Fruit fly (Drosophila melanogaster) whole organism, prepupa: Measurements from ENCODE around the gene Ir75c.
"Not testable (repeated sequence)": the region's sequence is repeated elsewhere in the genome, so short reads cannot be mapped to it uniquely, and the experiment has no call there.

Experiments used
- Blimp-1 ChIP-seq: fragments of 200-800 bp; sonication (Bioruptor generic); optimal IDR thresholded peaks from 3 replicates; lab custom pipeline; 2017; ENCODE audit warnings: missing biosample characterization, missing genetic modification characterization, mild to moderate bottlenecking, moderate library complexity, missing genetic modification reagents
- CG10631 ChIP-seq: fragments of 200-800 bp; sonication (Bioruptor generic); optimal IDR thresholded peaks from 2 replicates; lab custom pipeline; 2016; ENCODE audit warnings: missing biosample characterization, missing genetic modification characterization
- CG10669 ChIP-seq: fragments of 200-800 bp; sonication (Bioruptor generic); optimal IDR thresholded peaks from 3 replicates; lab custom pipeline; 2018; ENCODE audit warnings: missing biosample characterization, mild to moderate bottlenecking, missing genetic modification characterization, moderate library complexity
- CG11762 ChIP-seq: fragments of 200-800 bp; sonication (Bioruptor generic); optimal IDR thresholded peaks from 3 replicates; lab custom pipeline; 2016; ENCODE audit warnings: missing biosample characterization, missing genetic modification characterization; ENCODE audit not compliant: insufficient read depth
- CG11902 ChIP-seq: fragments of 200-800 bp; sonication (Bioruptor generic); optimal IDR thresholded peaks from 3 replicates; lab custom pipeline; 2016; ENCODE audit warnings: missing biosample characterization, missing genetic modification characterization
- CG15336 ChIP-seq: fragments of 200-800 bp; sonication (Bioruptor generic); IDR thresholded peaks from 2 replicates; pipeline ENCODE4 v1.3.6; 2022; ENCODE audit warnings: missing biosample characterization, missing genetic modification characterization
- CG1621 ChIP-seq: fragments of 200-800 bp; sonication (Bioruptor generic); optimal IDR thresholded peaks from 3 replicates; lab custom pipeline; 2018; ENCODE audit warnings: missing biosample characterization, mild to moderate bottlenecking, missing genetic modification characterization
- CG3032 ChIP-seq: fragments of 200-800 bp; optimal IDR thresholded peaks from 2 replicates; lab custom pipeline; 2019; ENCODE audit warnings: missing biosample characterization, mild to moderate bottlenecking, missing genetic modification characterization, moderate library complexity
- CG31627 ChIP-seq: fragments of 200-800 bp; sonication (Bioruptor generic); optimal IDR thresholded peaks from 3 replicates; lab custom pipeline; 2016; ENCODE audit warnings: missing biosample characterization, missing genetic modification characterization
- CG32006 ChIP-seq: fragments of 200-800 bp; sonication (Bioruptor generic); optimal IDR thresholded peaks from 3 replicates; lab custom pipeline; 2017; ENCODE audit warnings: missing biosample characterization, mild to moderate bottlenecking, missing genetic modification characterization
- CG34406 ChIP-seq: fragments of 200-800 bp; sonication (Bioruptor generic); optimal IDR thresholded peaks from 3 replicates; lab custom pipeline; 2016; ENCODE audit warnings: missing biosample characterization, missing genetic modification characterization
- CG3919 ChIP-seq: fragments of 200-800 bp; sonication (Bioruptor generic); optimal IDR thresholded peaks from 3 replicates; lab custom pipeline; 2016; ENCODE audit warnings: missing biosample characterization, missing genetic modification characterization
- CG4318 ChIP-seq: fragments of 200-800 bp; sonication (Bioruptor generic); optimal IDR thresholded peaks from 3 replicates; lab custom pipeline; 2017; ENCODE audit warnings: missing biosample characterization, mild to moderate bottlenecking, missing genetic modification characterization
- CG6163 ChIP-seq: fragments of 200-800 bp; sonication (Bioruptor generic); IDR thresholded peaks from 3 replicates; pipeline ENCODE4 v1.3.6; 2022; ENCODE audit warnings: missing biosample characterization, missing genetic modification characterization
- CG6276 ChIP-seq: fragments of 200-800 bp; sonication (Bioruptor generic); optimal IDR thresholded peaks from 2 replicates; lab custom pipeline; 2017; ENCODE audit warnings: missing biosample characterization, mild to moderate bottlenecking, missing genetic modification characterization
- CG6792 ChIP-seq: fragments of 200-800 bp; sonication (Bioruptor generic); optimal IDR thresholded peaks from 3 replicates; lab custom pipeline; 2016; ENCODE audit warnings: missing biosample characterization, missing genetic modification characterization
- CG7368 ChIP-seq: fragments of 200-800 bp; sonication (Bioruptor generic); optimal IDR thresholded peaks from 3 replicates; lab custom pipeline; 2016; ENCODE audit warnings: missing biosample characterization, missing genetic modification characterization
- CG8119 ChIP-seq: fragments of 200-800 bp; sonication (Bioruptor generic); IDR thresholded peaks from 3 replicates; pipeline ENCODE4 v1.3.6; 2022; ENCODE audit warnings: missing biosample characterization, missing genetic modification characterization
- CG8319 ChIP-seq: fragments of 200-800 bp; sonication (Bioruptor generic); optimal IDR thresholded peaks from 3 replicates; lab custom pipeline; 2016; ENCODE audit warnings: missing biosample characterization, missing genetic modification characterization
- CG9139 ChIP-seq: fragments of 200-800 bp; sonication (Bioruptor generic); optimal IDR thresholded peaks from 3 replicates; lab custom pipeline; 2017; ENCODE audit warnings: missing biosample characterization, mild to moderate bottlenecking, missing genetic modification characterization
- Eip93F ChIP-seq: fragments of 200-800 bp; sonication (Bioruptor generic); optimal IDR thresholded peaks from 2 replicates; lab custom pipeline; 2016; ENCODE audit warnings: missing biosample characterization, mild to moderate bottlenecking, missing genetic modification characterization
- Ets21C ChIP-seq: fragments of 200-800 bp; sonication (Bioruptor generic); optimal IDR thresholded peaks from 3 replicates; lab custom pipeline; 2016; ENCODE audit warnings: missing biosample characterization, missing genetic modification characterization
- Gug ChIP-seq: fragments of 200-800 bp; sonication (Bioruptor generic); IDR thresholded peaks from 2 replicates; pipeline ENCODE4 v1.3.6; 2022; ENCODE audit warnings: missing biosample characterization, missing genetic modification characterization
- Hr38 ChIP-seq: sonication (Bioruptor generic); optimal IDR thresholded peaks from 2 replicates; lab custom pipeline; 2016; ENCODE audit warnings: missing biosample characterization, missing genetic modification characterization
- Hr39 ChIP-seq: fragments of 200-800 bp; sonication (Bioruptor generic); optimal IDR thresholded peaks from 2 replicates; lab custom pipeline; 2016; ENCODE audit warnings: missing biosample characterization, missing genetic modification characterization
- Hr4 ChIP-seq: fragments of 200-800 bp; sonication (Bioruptor generic); optimal IDR thresholded peaks from 3 replicates; lab custom pipeline; 2016; ENCODE audit warnings: missing biosample characterization, missing genetic modification characterization
- Lpt ChIP-seq: fragments of 200-800 bp; sonication (Bioruptor generic); optimal IDR thresholded peaks from 3 replicates; lab custom pipeline; 2016; ENCODE audit warnings: missing biosample characterization, missing genetic modification characterization
- Met ChIP-seq: fragments of 200-800 bp; sonication (Bioruptor generic); optimal IDR thresholded peaks from 3 replicates; lab custom pipeline; 2016; ENCODE audit warnings: missing biosample characterization, missing genetic modification characterization
- OdsH ChIP-seq: fragments of 200-800 bp; sonication (Bioruptor generic); optimal IDR thresholded peaks from 3 replicates; lab custom pipeline; 2016; ENCODE audit warnings: missing biosample characterization, missing genetic modification characterization
- Smox ChIP-seq: fragments of 200-800 bp; sonication (Bioruptor generic); optimal IDR thresholded peaks from 3 replicates; lab custom pipeline; 2016; ENCODE audit warnings: missing biosample characterization, missing genetic modification characterization
- Sox14 ChIP-seq: fragments of 200-800 bp; sonication (Bioruptor generic); optimal IDR thresholded peaks from 3 replicates; lab custom pipeline; 2016; ENCODE audit warnings: missing biosample characterization, missing genetic modification characterization
- acj6 ChIP-seq: fragments of 200-800 bp; sonication (Bioruptor generic); optimal IDR thresholded peaks from 3 replicates; lab custom pipeline; 2016; ENCODE audit warnings: missing biosample characterization, missing genetic modification characterization
- cyc ChIP-seq: fragments of 200-800 bp; sonication (Bioruptor generic); optimal IDR thresholded peaks from 3 replicates; lab custom pipeline; 2016; ENCODE audit warnings: missing biosample characterization, missing genetic modification characterization
- eg ChIP-seq: fragments of 200-800 bp; sonication (Bioruptor generic); IDR thresholded peaks from 3 replicates; pipeline ENCODE4 v1.3.6; 2022; ENCODE audit warnings: missing biosample characterization, missing genetic modification characterization
- esn ChIP-seq: fragments of 200-800 bp; sonication (Bioruptor generic); optimal IDR thresholded peaks from 2 replicates; lab custom pipeline; 2016; ENCODE audit warnings: missing biosample characterization, mild to moderate bottlenecking, missing genetic modification characterization, moderate library complexity
- fd59A ChIP-seq: fragments of 200-800 bp; sonication (Bioruptor generic); optimal IDR thresholded peaks from 2 replicates; lab custom pipeline; 2017; ENCODE audit warnings: missing biosample characterization, mild to moderate bottlenecking, missing genetic modification characterization, missing genetic modification reagents
- fd85E ChIP-seq: fragments of 200-800 bp; sonication (Bioruptor generic); optimal IDR thresholded peaks from 3 replicates; lab custom pipeline; 2016; ENCODE audit warnings: missing biosample characterization, missing genetic modification characterization
- net ChIP-seq: fragments of 200-800 bp; sonication (Bioruptor generic); optimal IDR thresholded peaks from 3 replicates; lab custom pipeline; 2016; ENCODE audit warnings: missing biosample characterization, missing genetic modification characterization
- pdm3 ChIP-seq: fragments of 200-800 bp; sonication (Bioruptor generic); optimal IDR thresholded peaks from 3 replicates; lab custom pipeline; 2016; ENCODE audit warnings: missing biosample characterization, missing genetic modification characterization
- salr ChIP-seq, 2 experiments: fragments of 200-800 bp; sonication (Bioruptor generic); optimal IDR thresholded peaks; 3 replicates each; lab custom pipeline; 2016 to 2018; ENCODE audit warnings: missing biosample characterization in 2 of 2, missing genetic modification characterization in 2 of 2, mild to moderate bottlenecking in 1 of 2
- spab ChIP-seq: fragments of 200-800 bp; sonication (Bioruptor generic); optimal IDR thresholded peaks from 2 replicates; lab custom pipeline; 2017; ENCODE audit warnings: missing biosample characterization, mild to moderate bottlenecking, missing genetic modification characterization, missing genetic modification reagents
- ss ChIP-seq, 2 experiments: fragments of 200-800 bp; sonication (Bioruptor generic); optimal IDR thresholded peaks; 2 replicates in 1 of 2; 3 replicates in 1 of 2; lab custom pipeline; 2017 to 2018; ENCODE audit warnings: mild to moderate bottlenecking in 2 of 2, missing biosample characterization in 2 of 2, missing genetic modification characterization in 2 of 2, moderate library complexity in 1 of 2
- svp ChIP-seq: fragments of 200-800 bp; sonication (Bioruptor generic); peaks from one replicate; lab custom pipeline; 2016; ENCODE audit warnings: missing biosample characterization, missing genetic modification characterization
- vri ChIP-seq: fragments of 200-800 bp; sonication (Bioruptor generic); optimal IDR thresholded peaks from 3 replicates; lab custom pipeline; 2016; ENCODE audit warnings: missing biosample characterization, mild to moderate bottlenecking, missing genetic modification characterization

The Ir75c gene

dm6 chr3L:17822784-17823383 lies at the start of gene Ir75c, which contains the start of gene Grd:
Gene Ir75c (minus strand): TSS chr3L:17822834.
Gene Grd (plus strand): TSS chr3L:17823333.
- TF ChIP-seq CG15336 (GFP tag; lab: Robert Waterston, UW) = no peak

DNA sequence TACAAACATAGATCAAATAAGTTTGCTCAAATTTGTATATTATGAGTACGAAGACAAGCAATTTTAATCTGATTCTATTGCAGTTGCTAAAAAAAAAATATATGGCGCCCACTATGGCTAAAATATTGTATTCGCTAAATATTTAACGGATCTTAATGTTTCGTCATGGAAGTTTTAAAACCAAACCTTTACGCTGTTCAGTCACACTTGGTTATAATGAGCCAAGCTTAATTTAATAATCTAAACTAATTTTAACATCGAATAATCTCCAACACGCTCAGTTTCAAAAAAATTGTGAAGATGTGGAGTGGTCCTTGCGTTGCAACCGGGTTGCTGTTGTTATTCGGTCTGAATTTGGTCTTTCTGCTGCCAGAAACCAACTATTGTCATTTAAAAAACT lies 35.5 kb upstream of the Ir75c start, which contains the start of gene CG34002:
TSS of gene CG34002 (plus strand) at position 301 of the 400 bp plus-strand sequence.
- TF ChIP-seq fd59A (GFP tag; lab: Kevin White, UChicago); Sox14; eg (GFP tag; lab: Robert Waterston, UW): not testable (repeated sequence)
- TF ChIP-seq, all 60 proteins: peak for 0; not testable (repeated sequence) for 60

DNA sequence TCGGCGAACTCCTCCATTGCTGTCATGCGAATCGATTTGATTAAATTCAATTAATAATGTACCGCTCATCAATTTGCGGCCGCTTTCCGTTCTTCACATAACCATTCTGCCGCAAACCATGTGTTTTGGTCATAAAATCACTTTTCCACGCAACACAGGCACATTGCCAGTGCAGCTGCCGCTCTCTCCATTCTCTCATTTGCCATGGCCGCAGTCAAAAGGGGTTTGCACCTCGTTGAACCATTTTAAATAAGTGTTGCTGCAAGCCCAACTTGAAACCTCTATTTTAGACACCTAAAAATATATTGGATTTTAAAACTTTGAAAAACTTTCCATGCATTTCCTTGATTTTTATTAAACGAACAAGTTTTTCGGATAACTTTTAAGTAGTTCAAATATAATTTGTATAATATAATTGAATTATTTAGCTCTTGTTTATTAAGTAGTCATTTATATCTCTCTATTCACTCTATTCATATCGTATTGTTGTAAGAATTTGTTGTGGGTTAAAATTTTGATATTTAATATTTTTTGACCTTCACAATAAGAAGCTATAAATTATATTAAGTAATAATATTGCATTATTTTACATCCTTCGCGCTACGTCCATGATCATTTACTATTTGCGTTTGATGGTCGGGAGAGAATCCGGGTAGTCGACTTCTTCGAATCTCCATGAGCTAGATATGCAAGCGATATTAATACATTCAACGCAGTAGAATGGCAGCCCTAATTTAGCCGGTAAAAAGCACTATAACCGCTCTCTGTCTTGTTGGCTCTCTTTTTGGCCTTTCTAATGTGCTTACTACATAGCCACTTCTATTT lies 34.2 kb upstream of the Ir75c start, which contains the start of gene CG5535:
TSS of gene CG5535 (minus strand) at position 140 of the 825 bp plus-strand sequence.
- TF ChIP-seq fd85E (GFP tag; lab: Kevin White, UChicago) (no peak), eg (GFP tag; lab: Robert Waterston, UW) (peak; percentile 76), OdsH (GFP tag; lab: Kevin White, UChicago) (peak; percentile 74), CG3032 (tag; lab: Kevin White, UChicago) (peak; percentile 75), Hr39 (GFP tag; lab: Kevin White, UChicago) (peak; percentile 36), CG10631 (GFP tag; lab: Kevin White, UChicago) (peak; percentile 83), Gug (GFP tag; lab: Robert Waterston, UW) (peak; percentile 35), Hr38 (GFP tag; lab: Kevin White, UChicago) (no peak), CG6276 (peak; percentile 91), salr (GFP tag; optimal IDR thresholded peaks at IDR 0.05; lab: Kevin White, UChicago) (peak in 1 of 2 experiments; percentile 98), CG9139 (peak; percentile 50), Eip93F (GFP tag; lab: Kevin White, UChicago) (no peak), Met (GFP tag; lab: Kevin White, UChicago) (no peak), ss (GFP tag; optimal IDR thresholded peaks at IDR 0.05; lab: Kevin White, UChicago) (peak; percentile 48 to 52), CG34406 (GFP tag; lab: Kevin White, UChicago) (peak; percentile 56), CG1621 (tag; lab: Kevin White, UChicago) (no peak), CG10669 (GFP tag; lab: Kevin White, UChicago) (peak; percentile 57), spab (GFP tag; lab: Kevin White, UChicago) (peak; percentile 77), Smox (GFP tag; lab: Kevin White, UChicago) (no peak), net (peak; percentile 79), CG7368 (GFP tag; lab: Kevin White, UChicago) (peak; percentile 47), CG11762 (GFP tag; lab: Kevin White, UChicago) (peak; percentile 47), CG8119 (GFP tag; lab: Robert Waterston, UW) (peak; percentile 77), CG31627 (peak; percentile 37), vri (GFP tag; lab: Kevin White, UChicago) (peak; percentile 12), svp (GFP tag; lab: Kevin White, UChicago) (no peak), CG15336 (GFP tag; lab: Robert Waterston, UW) (peak; percentile 44), CG6163 (GFP tag; lab: Robert Waterston, UW) (no peak), Hr4 (GFP tag; lab: Kevin White, UChicago) (peak; percentile 73), esn (GFP tag; lab: Kevin White, UChicago) (peak; percentile 65), cyc (GFP tag; lab: Kevin White, UChicago) (peak; percentile 2), acj6 (GFP tag; lab: Kevin White, UChicago) (peak; percentile 76), CG3919 (peak; percentile 68), Lpt (peak; percentile 58), CG4318 (peak; percentile 88), CG32006 (GFP tag; lab: Kevin White, UChicago) (peak; percentile 96), CG11902 (GFP tag; lab: Kevin White, UChicago) (peak; percentile 12), Blimp-1 (GFP tag; lab: Kevin White, UChicago) (no peak), CG6792 (peak; percentile 66), CG8319 (GFP tag; lab: Kevin White, UChicago) (peak; percentile 20), pdm3 (peak; percentile 64), Ets21C (GFP tag; lab: Kevin White, UChicago) (no peak), Sox14 (peak; percentile 41)
